Worm (Caenorhabditis elegans): Measurements from ENCODE around the gene srbc-24.

srbc-24 gene

ce11 chrV:2151458-2151857, at the start of gene srbc-24:
TSS of gene srbc-24 (plus strand) at chrV:2151758.
- TF ChIP-seq aly-2 (tag; optimal IDR thresholded peaks at IDR 0.05) = no peak
- no peak for TF ChIP-seq mdl-1 (tag; optimal IDR thresholded peaks at IDR 0.05)
- TF ChIP-seq zag-1 (tag; optimal IDR thresholded peaks at IDR 0.05) = no peak
- no peak for TF ChIP-seq nhr-76 (tag; optimal IDR thresholded peaks at IDR 0.05)
- no peak for TF ChIP-seq ama-1 (optimal IDR thresholded peaks at IDR 0.05)
- TF ChIP-seq hmg-11 (tag; optimal IDR thresholded peaks at IDR 0.05) = no peak
- TF ChIP-seq elt-2 (tag; optimal IDR thresholded peaks at IDR 0.05) = no peak
- TF ChIP-seq daf-12 (tag; optimal IDR thresholded peaks at IDR 0.05) = no peak
- no peak for TF ChIP-seq fos-1 (tag; optimal IDR thresholded peaks at IDR 0.05)
- no peak for TF ChIP-seq pha-4 (tag; optimal IDR thresholded peaks at IDR 0.05)
- TF ChIP-seq sea-2 (GFP tag; optimal IDR thresholded peaks at IDR 0.05) = no peak
- no peak for TF ChIP-seq lin-15B (tag; optimal IDR thresholded peaks at IDR 0.05)
- TF ChIP-seq egl-5 (tag; optimal IDR thresholded peaks at IDR 0.05) = no peak
- TF ChIP-seq mml-1 (tag; optimal IDR thresholded peaks at IDR 0.05) = no peak
- no peak for TF ChIP-seq lin-39 (tag; optimal IDR thresholded peaks at IDR 0.05)
- no peak for TF ChIP-seq nhr-77 (tag; optimal IDR thresholded peaks at IDR 0.05)
- no peak for TF ChIP-seq nhr-11 (tag; optimal IDR thresholded peaks at IDR 0.05)

DNA sequence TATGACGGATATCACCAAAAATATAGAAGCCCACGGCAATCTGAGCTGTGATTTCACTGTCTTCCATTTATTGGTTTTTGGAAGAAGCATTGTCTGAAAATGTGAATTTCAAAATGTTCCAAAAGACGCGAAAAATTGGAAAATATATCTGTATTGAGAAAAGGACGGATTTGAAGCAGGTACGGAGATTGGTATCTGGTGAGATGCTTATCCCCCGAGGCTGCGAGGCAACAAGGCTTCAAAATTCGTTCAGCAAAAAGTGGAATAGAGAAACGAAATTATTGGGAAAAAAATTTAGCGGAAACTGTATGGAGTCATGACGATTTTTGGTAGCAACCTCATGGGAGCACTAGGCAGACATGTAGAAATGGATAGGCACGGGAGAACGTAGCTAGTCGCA, 48.4 kb upstream of the srbc-24 start, which contains the start of gene F36F12.1:
F36F12.1 (minus strand) TSS at position 101 of the 400 bp plus-strand sequence.
- TF ChIP-seq ceh-16 (tag; optimal IDR thresholded peaks at IDR 0.05) (no peak), egl-27 (tag; optimal IDR thresholded peaks at IDR 0.05) (no peak), unc-62 (GFP tag; optimal IDR thresholded peaks at IDR 0.05) (no peak), ztf-11 (tag; optimal IDR thresholded peaks at IDR 0.05) (no peak), unc-39 (tag; optimal IDR thresholded peaks at IDR 0.05) (no peak), snpc-4 (tag; optimal IDR thresholded peaks at IDR 0.05) (no peak), nhr-77 (tag; optimal IDR thresholded peaks at IDR 0.05) (no peak), fkh-10 (GFP tag; optimal IDR thresholded peaks at IDR 0.05) (no peak), ama-1 (optimal IDR thresholded peaks at IDR 0.05) (no peak), hmg-11 (tag; optimal IDR thresholded peaks at IDR 0.05) (no peak), skn-1 (tag; optimal IDR thresholded peaks at IDR 0.05) (no peak), ceh-82 (tag; optimal IDR thresholded peaks at IDR 0.05) (no peak), elt-2 (tag; optimal IDR thresholded peaks at IDR 0.05) (no peak), nhr-23 (tag; optimal IDR thresholded peaks at IDR 0.05) (no peak), ZK546.5 (tag; optimal IDR thresholded peaks at IDR 0.05) (no peak)

ce11 chrV:2105976-2106375, 45.6 kb upstream of the srbc-24 start, which contains the start of gene F22F7.4:
TSS of gene F22F7.4 (minus strand) at chrV:2106076.
- no peak for TF ChIP-seq elt-2 (tag; optimal IDR thresholded peaks at IDR 0.05)
- TF ChIP-seq ceh-16 (tag; optimal IDR thresholded peaks at IDR 0.05) = no peak
- no peak for TF ChIP-seq nhr-43 (tag; optimal IDR thresholded peaks at IDR 0.05; ENCODE audit: poor library complexity, severe bottlenecking)
- no peak for TF ChIP-seq skn-1 (tag; optimal IDR thresholded peaks at IDR 0.05)
- no peak for TF ChIP-seq mdl-1 (tag; optimal IDR thresholded peaks at IDR 0.05)
- no peak for TF ChIP-seq ceh-28 (tag; optimal IDR thresholded peaks at IDR 0.05)
- TF ChIP-seq nhr-25 (tag; optimal IDR thresholded peaks at IDR 0.05) = no peak
- no peak for TF ChIP-seq tbx-2 (tag; optimal IDR thresholded peaks at IDR 0.05)
- TF ChIP-seq nhr-28 (tag; optimal IDR thresholded peaks at IDR 0.05) = no peak
- TF ChIP-seq nhr-23 (tag; optimal IDR thresholded peaks at IDR 0.05) = no peak
- TF ChIP-seq snpc-4 (tag; optimal IDR thresholded peaks at IDR 0.05) = no peak
- TF ChIP-seq nhr-77 (tag; optimal IDR thresholded peaks at IDR 0.05) = no peak
- no peak for TF ChIP-seq daf-12 (tag; optimal IDR thresholded peaks at IDR 0.05)
- TF ChIP-seq lin-39 (tag; optimal IDR thresholded peaks at IDR 0.05) = no peak
- TF ChIP-seq zag-1 (tag; optimal IDR thresholded peaks at IDR 0.05) = no peak

DNA sequence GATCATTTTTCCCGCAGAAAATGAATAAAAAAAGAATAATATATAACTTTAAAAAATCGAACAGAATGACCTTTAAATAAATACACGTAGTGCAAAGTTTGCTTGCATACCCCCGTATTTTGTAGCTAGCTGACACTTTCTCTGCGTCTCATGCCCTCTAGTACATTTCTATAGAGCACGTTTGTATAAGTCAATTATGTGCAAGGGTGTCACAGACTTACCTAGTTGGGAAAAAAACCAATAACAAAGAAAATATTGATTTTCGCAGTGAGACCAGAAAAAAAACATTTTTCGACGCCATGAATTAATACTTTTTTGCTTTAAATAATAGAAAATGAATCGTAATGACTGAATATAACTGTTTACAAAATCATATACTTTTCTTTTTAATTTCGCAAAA, 42.3 kb upstream of the srbc-24 start, which contains the start of gene ckb-4:
ckb-4 (minus strand) TSS at position 140 of the 400 bp plus-strand sequence.
- TF ChIP-seq elt-2 (tag; optimal IDR thresholded peaks at IDR 0.05) (peak; percentile 36), eor-1 (tag; optimal IDR thresholded peaks at IDR 0.05) (no peak), snpc-4 (tag; optimal IDR thresholded peaks at IDR 0.05) (peak; percentile 72), pha-4 (tag; optimal IDR thresholded peaks at IDR 0.05) (peak; percentile 86), lin-15B (tag; optimal IDR thresholded peaks at IDR 0.05) (peak; percentile 60), nhr-25 (tag; optimal IDR thresholded peaks at IDR 0.05) (peak; percentile 11), hmg-11 (tag; optimal IDR thresholded peaks at IDR 0.05) (peak; percentile 58), nhr-23 (tag; optimal IDR thresholded peaks at IDR 0.05) (peak; percentile 39), lin-39 (tag; optimal IDR thresholded peaks at IDR 0.05) (peak; percentile 15), ceh-28 (tag; optimal IDR thresholded peaks at IDR 0.05) (no peak), tbx-2 (tag; optimal IDR thresholded peaks at IDR 0.05) (no peak)

DNA sequence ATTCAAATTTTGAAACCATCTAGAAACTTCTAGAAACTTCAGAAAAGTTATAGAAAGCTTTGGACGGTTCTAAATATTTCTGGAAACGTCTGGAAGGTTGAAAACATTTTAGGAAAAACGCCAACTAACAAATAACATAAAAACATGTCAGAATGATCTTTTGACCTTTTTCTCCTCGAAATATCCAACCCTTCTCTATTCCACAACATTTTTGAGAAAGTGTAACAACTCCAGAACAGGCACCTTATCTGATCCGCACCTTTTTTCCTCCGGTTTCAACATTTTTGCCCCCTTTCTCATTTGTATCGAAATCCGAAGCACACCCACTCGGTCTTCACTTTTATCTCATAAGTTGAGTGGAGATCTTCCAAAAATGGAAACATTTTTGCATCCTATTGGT, 41.2 kb upstream of the srbc-24 start, which contains the start of gene F22F7.3:
F22F7.3 (plus strand) TSS at position 301 of the 400 bp plus-strand sequence.
- no peak for TF ChIP-seq nhr-43 (tag; optimal IDR thresholded peaks at IDR 0.05; ENCODE audit: poor library complexity, severe bottlenecking)
- no peak for TF ChIP-seq egl-5 (tag; optimal IDR thresholded peaks at IDR 0.05)
- TF ChIP-seq nhr-11 (tag; optimal IDR thresholded peaks at IDR 0.05) = no peak
- no peak for TF ChIP-seq nhr-12 (tag; optimal IDR thresholded peaks at IDR 0.05)
- no peak for TF ChIP-seq ZK546.5 (tag; optimal IDR thresholded peaks at IDR 0.05)
- TF ChIP-seq ztf-4 (tag; optimal IDR thresholded peaks at IDR 0.05) = no peak
- no peak for TF ChIP-seq nhr-23 (tag; optimal IDR thresholded peaks at IDR 0.05)
- no peak for TF ChIP-seq nhr-67 (tag; optimal IDR thresholded peaks at IDR 0.05)
- no peak for TF ChIP-seq eor-1 (tag; optimal IDR thresholded peaks at IDR 0.05)
- TF ChIP-seq daf-12 (tag; optimal IDR thresholded peaks at IDR 0.05) = no peak
- no peak for TF ChIP-seq aly-2 (tag; optimal IDR thresholded peaks at IDR 0.05)
- no peak for TF ChIP-seq elt-2 (tag; optimal IDR thresholded peaks at IDR 0.05)
- TF ChIP-seq egl-27 (tag; optimal IDR thresholded peaks at IDR 0.05) = no peak
- TF ChIP-seq ceh-82 (tag; optimal IDR thresholded peaks at IDR 0.05) = no peak
- TF ChIP-seq nhr-77 (tag; optimal IDR thresholded peaks at IDR 0.05) = no peak
- no peak for TF ChIP-seq fkh-10 (GFP tag; optimal IDR thresholded peaks at IDR 0.05)
- TF ChIP-seq elt-3 (tag; optimal IDR thresholded peaks at IDR 0.05) = no peak
- no peak for TF ChIP-seq hmg-11 (tag; optimal IDR thresholded peaks at IDR 0.05)
- TF ChIP-seq ama-1 (optimal IDR thresholded peaks at IDR 0.05) = no peak
- TF ChIP-seq pqm-1 (tag; optimal IDR thresholded peaks at IDR 0.05) = no peak
